Worm (Caenorhabditis elegans) whole organism, L3 larva: Measurements from ENCODE around the gene F56A8.8.

Source experiments
- aly-2 ChIP-seq: fragments of 150-350 bp; optimal IDR thresholded peaks from 2 replicates; lab custom pipeline; 2014; ENCODE audit warnings: missing biosample characterization, missing genetic modification characterization
- ama-1 ChIP-seq: fragments of 150-350 bp; optimal IDR thresholded peaks from 2 replicates; lab custom pipeline; 2018
- ceh-82 ChIP-seq: fragments of 150-350 bp; optimal IDR thresholded peaks from 2 replicates; lab custom pipeline; 2014; ENCODE audit warnings: missing biosample characterization, missing genetic modification characterization
- daf-12 ChIP-seq: fragments of 150-350 bp; optimal IDR thresholded peaks from 2 replicates; lab custom pipeline; 2014; ENCODE audit warnings: missing biosample characterization, missing genetic modification reagents, missing genetic modification characterization
- elt-3 ChIP-seq, 3 experiments: fragments of 150-350 bp in 1 of 3; sonication (generic microtip) in 2 of 3; optimal IDR thresholded peaks; 2 replicates in 2 of 3; 4 replicates in 1 of 3; lab custom pipeline; 2014 to 2017; ENCODE audit warnings: missing biosample characterization in 3 of 3, missing genetic modification characterization in 3 of 3
- fkh-10 ChIP-seq: sonication (generic microtip); optimal IDR thresholded peaks from 2 replicates; lab custom pipeline; 2017; ENCODE audit warnings: missing biosample characterization, missing genetic modification reagents, missing genetic modification characterization
- nhr-25 ChIP-seq: sonication (generic microtip); optimal IDR thresholded peaks from 2 replicates; lab custom pipeline; 2017; ENCODE audit warnings: missing biosample characterization, missing genetic modification characterization
- nhr-28 ChIP-seq: fragments of 150-350 bp; optimal IDR thresholded peaks from 2 replicates; lab custom pipeline; 2014; ENCODE audit warnings: missing biosample characterization, missing genetic modification characterization
- nhr-77 ChIP-seq: fragments of 150-350 bp; optimal IDR thresholded peaks from 2 replicates; lab custom pipeline; 2014; ENCODE audit warnings: missing biosample characterization, missing genetic modification characterization
- unc-62 ChIP-seq: fragments of 150-350 bp; sonication (generic microtip); optimal IDR thresholded peaks from 4 replicates; lab custom pipeline; 2014; ENCODE audit warnings: missing biosample characterization, missing genetic modification reagents, missing genetic modification characterization

DNA sequence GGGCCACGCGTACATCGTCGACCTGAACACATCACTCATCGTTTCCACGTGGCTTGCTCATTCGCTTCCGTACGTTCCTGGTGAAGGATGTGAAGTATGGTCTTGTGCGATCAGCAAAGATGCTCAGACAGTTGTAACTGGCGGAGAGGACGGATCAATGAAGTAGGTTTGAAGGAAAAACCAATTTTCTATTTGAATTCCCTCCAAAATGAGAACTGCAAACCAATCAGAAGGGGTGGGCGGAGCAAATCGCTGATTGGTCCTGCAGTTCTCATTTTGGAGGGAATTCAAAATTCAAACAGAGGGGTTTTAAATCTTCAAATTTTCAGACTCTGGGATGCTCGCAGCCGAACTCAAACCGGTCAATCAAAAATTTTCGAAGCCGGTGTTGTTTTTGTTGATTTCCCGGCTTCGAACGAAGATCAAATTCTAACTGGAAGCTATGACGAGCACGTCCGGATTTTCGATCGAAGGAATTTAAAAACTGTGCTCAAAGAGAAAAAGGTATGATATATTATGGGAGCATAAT lies 31.9 kb downstream of the F56A8.8 start:
- TF ChIP-seq unc-62 (no peak), nhr-77 (tag; lab: Kevin White, UChicago) (no peak), ceh-82 (tag; lab: Kevin White, UChicago) (no peak), ama-1 (lab: Kevin White, UChicago) (no peak), elt-3 (tag; optimal IDR thresholded peaks at IDR 0.05; lab: Kevin White, UChicago) (no peak), daf-12 (no peak), aly-2 (tag; lab: Kevin White, UChicago) (no peak), fkh-10 (GFP tag; lab: Kevin White, UChicago) (no peak), nhr-25 (tag; lab: Kevin White, UChicago) (no peak), nhr-28 (tag; lab: Kevin White, UChicago) (no peak)
